Worm (Caenorhabditis elegans): ENCODE measurements around the gene ttr-39.

DNA sequence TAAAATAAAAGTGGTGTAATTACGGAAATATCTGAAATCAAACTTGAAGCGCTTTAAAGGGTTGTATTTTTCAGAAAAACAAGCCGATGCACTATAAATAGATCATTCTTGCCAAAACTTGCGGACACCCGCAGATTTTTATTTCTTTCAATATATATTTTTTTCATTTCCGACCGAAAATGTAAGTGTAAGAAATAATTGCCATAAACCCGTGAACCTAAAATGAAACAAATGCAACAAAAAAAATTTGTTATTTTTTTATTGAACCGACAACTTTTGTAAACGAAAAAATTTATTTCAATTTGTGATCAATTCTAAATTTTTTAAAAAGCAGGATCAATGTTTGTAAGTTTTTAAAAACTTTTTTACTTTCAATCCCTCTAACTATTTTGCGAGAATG, 8.9 kb downstream of the ttr-39 start, which contains the start of gene W01B6.6:
- TF ChIP-seq aly-1 (tag; optimal IDR thresholded peaks at IDR 0.05): no peak
- no peak for TF ChIP-seq tra-4 (tag; optimal IDR thresholded peaks at IDR 0.05)
- no peak for TF ChIP-seq ama-1 (optimal IDR thresholded peaks at IDR 0.05)

Data from whole organism, early embryonic.